Worm (Caenorhabditis elegans) whole organism, dauer: ENCODE results near the gene C49F8.14.

Experiments
- unc-62 ChIP-seq: sonication (generic microtip); optimal IDR thresholded peaks from 2 replicates; lab custom pipeline; 2017; ENCODE audit warnings: missing biosample characterization, missing genetic modification reagents, missing genetic modification characterization

The C49F8.14 gene

ce11 chrX:13383273-13383672 is 6.5 kb upstream of the C49F8.14 start:
- TF ChIP-seq unc-62 (GFP tag; lab: Kevin White, UChicago), result no peak

ce11 chrX:13380988-13381742 is 4.4 kb upstream of the C49F8.14 start:
- TF ChIP-seq unc-62 (GFP tag; lab: Kevin White, UChicago), result no peak

ce11 chrX:13379072-13379471 is 2.3 kb upstream of the C49F8.14 start:
- TF ChIP-seq unc-62 (GFP tag; lab: Kevin White, UChicago), result no peak

ce11 chrX:13376185-13376584 is 564 bp downstream of the C49F8.14 start:
- TF ChIP-seq unc-62 (GFP tag; lab: Kevin White, UChicago), result no peak

DNA sequence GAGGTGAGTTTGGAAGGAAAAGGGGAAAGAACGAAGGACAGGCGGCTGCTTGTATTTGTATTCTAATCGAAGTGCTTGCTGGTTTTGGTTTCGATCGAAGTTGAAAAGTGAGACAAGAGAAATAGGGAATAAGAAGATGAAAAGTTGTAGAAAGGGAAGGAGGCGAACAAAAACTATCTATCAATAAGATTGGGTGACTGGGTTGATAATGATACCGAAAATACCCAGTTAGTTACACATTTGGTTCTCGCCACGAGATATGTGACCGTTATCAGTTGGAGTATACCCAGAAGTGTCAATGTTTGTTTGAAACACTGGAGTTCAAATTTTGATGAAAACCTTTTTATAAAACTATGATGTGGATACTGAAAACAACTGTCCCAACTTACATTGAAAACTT is 8.5 kb downstream of the C49F8.14 start:
- no peak for TF ChIP-seq unc-62 (GFP tag; lab: Kevin White, UChicago)

- no peak for TF ChIP-seq unc-62 (GFP tag; lab: Kevin White, UChicago)
Measured at ce11 chrX:13366955-13367354, 9.8 kb downstream of the C49F8.14 start.

DNA sequence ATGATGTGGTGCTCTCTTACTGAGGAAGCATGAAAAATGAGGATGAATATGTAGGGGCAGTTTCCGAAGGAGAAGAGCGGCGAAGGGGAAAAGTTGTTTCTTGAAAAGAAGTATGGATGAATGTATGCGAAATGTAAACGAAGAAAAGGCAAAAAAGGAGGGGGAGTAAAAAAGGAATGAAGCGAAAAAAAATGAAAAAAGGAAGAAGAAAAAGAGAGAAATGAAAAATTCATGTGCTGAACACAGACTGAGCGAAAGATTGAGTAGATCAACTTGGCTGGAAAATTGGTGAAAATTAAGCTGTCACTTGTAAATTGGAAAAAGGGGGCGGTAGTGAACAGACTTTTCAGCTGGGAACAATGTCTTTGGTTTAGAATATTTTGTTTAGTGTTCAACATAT is 11.9 kb downstream of the C49F8.14 start, which contains the start of gene C49F8.1:
TSS of gene C49F8.1 (minus strand) at position 101 of the 400 bp plus-strand sequence.
- TF ChIP-seq unc-62 (GFP tag; lab: Kevin White, UChicago), result no peak

ce11 chrX:13362486-13362885 is 14.3 kb downstream of the C49F8.14 start, which contains the start of gene C49F8.15:
Gene C49F8.15, minus strand, starts transcription at chrX:13362586.
- no peak for TF ChIP-seq unc-62 (GFP tag; lab: Kevin White, UChicago)

DNA sequence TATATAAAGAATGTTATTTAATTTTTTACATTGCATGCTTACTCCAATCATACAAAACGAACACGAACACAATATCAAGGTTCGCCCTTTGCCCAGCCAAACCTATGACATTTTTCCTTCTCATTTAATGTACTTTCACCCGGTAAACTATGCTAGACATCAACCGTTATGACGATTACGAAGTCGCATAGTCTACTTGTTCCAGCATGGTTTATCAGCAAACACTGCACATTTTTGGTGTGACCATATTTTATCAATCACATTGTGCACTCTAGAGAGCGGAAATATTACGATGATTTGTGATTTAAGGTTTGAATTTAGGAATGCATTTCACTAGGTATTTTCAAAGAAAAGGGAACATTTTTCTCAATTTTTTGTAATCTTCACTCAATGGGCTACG is 16.1 kb downstream of the C49F8.14 start:
- TF ChIP-seq unc-62 (GFP tag; lab: Kevin White, UChicago), result no peak

- no peak for TF ChIP-seq unc-62 (GFP tag; lab: Kevin White, UChicago)
Measured at ce11 chrX:13359800-13360199, 16.9 kb downstream of the C49F8.14 start.

ce11 chrX:13358573-13358972 is 18.2 kb downstream of the C49F8.14 start:
- TF ChIP-seq unc-62 (GFP tag; lab: Kevin White, UChicago), result no peak

- no peak for TF ChIP-seq unc-62 (GFP tag; lab: Kevin White, UChicago)
Measured at ce11 chrX:13357673-13358072, 19.1 kb downstream of the C49F8.14 start.

DNA sequence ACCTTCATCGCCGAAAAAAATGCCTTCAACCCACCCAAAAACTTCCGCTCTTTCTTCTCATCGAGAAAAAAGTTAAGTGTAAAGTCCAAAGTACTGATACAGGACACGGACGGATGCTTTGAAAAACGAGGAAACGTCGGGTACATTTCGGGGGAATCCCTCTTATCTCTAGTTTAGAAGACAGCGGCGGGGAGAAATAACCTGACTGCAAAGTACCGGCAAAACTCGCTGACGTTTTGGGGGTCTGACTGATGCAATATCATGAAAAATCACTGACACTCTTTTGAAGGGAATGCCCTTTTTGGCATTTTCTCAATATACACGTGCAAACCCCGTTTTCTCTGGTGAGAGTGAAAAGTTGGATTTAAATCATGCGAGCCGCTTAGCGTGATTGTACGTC is 20.3 kb downstream of the C49F8.14 start:
- TF ChIP-seq unc-62 (GFP tag; lab: Kevin White, UChicago), result no peak

- TF ChIP-seq unc-62 (GFP tag; lab: Kevin White, UChicago), result no peak
Measured at ce11 chrX:13354672-13355407, 21.9 kb downstream of the C49F8.14 start.

DNA sequence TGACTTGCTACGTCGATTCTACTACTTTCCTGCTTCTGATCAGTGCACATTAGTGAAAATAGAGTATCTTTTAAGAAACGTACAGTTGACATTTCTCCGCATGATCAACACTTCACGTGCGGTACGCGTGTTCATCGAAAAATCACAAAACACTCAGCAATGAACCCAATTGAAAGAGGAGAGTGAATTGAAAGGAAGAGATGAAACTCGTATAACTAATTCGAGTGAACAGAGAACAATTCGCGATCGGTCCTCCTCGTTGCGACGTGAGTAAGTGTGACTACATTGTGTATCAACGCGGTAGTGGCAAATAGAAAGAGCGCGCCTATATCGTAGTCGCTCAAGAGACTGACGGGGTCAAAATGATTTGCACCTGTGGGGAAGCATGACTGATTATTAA is 23.2 kb downstream of the C49F8.14 start:
- no peak for TF ChIP-seq unc-62 (GFP tag; lab: Kevin White, UChicago)

ce11 chrX:13352164-13352563 is 24.6 kb downstream of the C49F8.14 start:
- no peak for TF ChIP-seq unc-62 (GFP tag; lab: Kevin White, UChicago)
